Fruit fly (Drosophila melanogaster) whole organism, embryonic: ENCODE data around the gene CG6791.

Experiments
- CG12071 ChIP-seq: fragments of 200-800 bp; sonication (Bioruptor generic); optimal IDR thresholded peaks from 3 replicates; lab custom pipeline; 2018; ENCODE audit warnings: missing biosample characterization, mild to moderate bottlenecking, missing genetic modification characterization
- CG12391 ChIP-seq: fragments of 200-800 bp; sonication (Bioruptor generic); optimal IDR thresholded peaks from 3 replicates; lab custom pipeline; 2018; ENCODE audit warnings: missing biosample characterization, mild to moderate bottlenecking, missing genetic modification characterization, moderate library complexity
- CG15514 ChIP-seq: fragments of 200-800 bp; sonication (Bioruptor generic); optimal IDR thresholded peaks from 3 replicates; lab custom pipeline; 2017; ENCODE audit warnings: missing biosample characterization, missing genetic modification characterization, mild to moderate bottlenecking, moderate library complexity, missing genetic modification reagents
- CG16813 ChIP-seq: fragments of 200-800 bp; sonication (Bioruptor generic); IDR thresholded peaks from 3 replicates; pipeline ENCODE4 v1.3.6; 2022; ENCODE audit warnings: missing biosample characterization, missing genetic modification characterization; ENCODE audit not compliant: partially characterized antibody
- CG16863 ChIP-seq: fragments of 200-800 bp; sonication (Bioruptor generic); optimal IDR thresholded peaks from 3 replicates; lab custom pipeline; 2016; ENCODE audit warnings: missing biosample characterization, missing genetic modification characterization
- CG17612 ChIP-seq: fragments of 200-800 bp; sonication (Bioruptor generic); IDR thresholded peaks from 2 replicates; pipeline ENCODE4 v1.3.6; 2022; ENCODE audit warnings: missing biosample characterization, missing genetic modification characterization
- CG17829 ChIP-seq: fragments of 200-800 bp; optimal IDR thresholded peaks from 2 replicates; lab custom pipeline; 2019; ENCODE audit warnings: missing biosample characterization, mild to moderate bottlenecking, missing genetic modification characterization, moderate library complexity
- CG2678 ChIP-seq: fragments of 200-800 bp; sonication (Bioruptor generic); optimal IDR thresholded peaks from 3 replicates; lab custom pipeline; 2019; ENCODE audit warnings: missing biosample characterization, mild to moderate bottlenecking, missing genetic modification characterization, moderate library complexity
- CG30403 ChIP-seq: fragments of 200-800 bp; sonication (Bioruptor generic); optimal IDR thresholded peaks from 3 replicates; lab custom pipeline; 2016; ENCODE audit warnings: missing biosample characterization, missing genetic modification characterization
- CG31388 ChIP-seq: fragments of 200-800 bp; sonication (Bioruptor generic); optimal IDR thresholded peaks from 2 replicates; lab custom pipeline; 2016; ENCODE audit warnings: missing biosample characterization, missing genetic modification characterization
- CG6689 ChIP-seq: fragments of 200-800 bp; sonication (Bioruptor generic); IDR thresholded peaks from 2 replicates; pipeline ENCODE4 v1.3.6; 2022; ENCODE audit warnings: missing biosample characterization, missing genetic modification characterization
- CG6765 ChIP-seq: fragments of 200-800 bp; sonication (Bioruptor generic); optimal IDR thresholded peaks from 3 replicates; lab custom pipeline; 2017; ENCODE audit warnings: missing biosample characterization, mild to moderate bottlenecking, missing genetic modification characterization
- CG7271 ChIP-seq: fragments of 200-800 bp; sonication (Bioruptor generic); optimal IDR thresholded peaks from 2 replicates; lab custom pipeline; 2018; ENCODE audit warnings: missing biosample characterization, mild to moderate bottlenecking, missing genetic modification characterization, moderate library complexity
- CG9437 ChIP-seq: fragments of 200-800 bp; sonication (Bioruptor generic); optimal IDR thresholded peaks from 2 replicates; lab custom pipeline; 2018; ENCODE audit warnings: missing biosample characterization, mild to moderate bottlenecking, missing genetic modification characterization
- CG9797 ChIP-seq: fragments of 200-800 bp; sonication (Bioruptor generic); optimal IDR thresholded peaks from 3 replicates; lab custom pipeline; 2018; ENCODE audit warnings: missing biosample characterization, mild to moderate bottlenecking, missing genetic modification characterization
- Dp ChIP-seq: fragments of 200-800 bp; sonication (Bioruptor generic); optimal IDR thresholded peaks from 2 replicates; lab custom pipeline; 2018; ENCODE audit warnings: missing biosample characterization, mild to moderate bottlenecking, missing genetic modification characterization, moderate library complexity
- Dref ChIP-seq: fragments of 200-800 bp; sonication (Bioruptor generic); IDR thresholded peaks from 2 replicates; pipeline ENCODE4 v1.3.6; 2022; ENCODE audit warnings: missing biosample characterization, missing genetic modification characterization
- E2f2 ChIP-seq: fragments of 200-800 bp; sonication (Bioruptor generic); IDR thresholded peaks from 2 replicates; pipeline ENCODE4 v1.3.6; 2022; ENCODE audit warnings: missing biosample characterization, missing genetic modification characterization
- Ets97D ChIP-seq: fragments of 200-800 bp; sonication (Bioruptor generic); optimal IDR thresholded peaks from 3 replicates; lab custom pipeline; 2016; ENCODE audit warnings: missing biosample characterization, missing genetic modification characterization
- Gsc ChIP-seq: fragments of 200-800 bp; sonication (Bioruptor generic); IDR thresholded peaks from 2 replicates; pipeline ENCODE4 v1.3.6; 2022; ENCODE audit warnings: missing biosample characterization, missing genetic modification characterization
- Gug ChIP-seq: fragments of 200-800 bp; sonication (Bioruptor generic); IDR thresholded peaks from 4 replicates; pipeline ENCODE4 v1.3.6; 2022; ENCODE audit warnings: missing biosample characterization, missing genetic modification characterization
- Hr51 ChIP-seq, 2 experiments: fragments of 200-800 bp; sonication (Bioruptor generic); optimal IDR thresholded peaks; 2 replicates in 1 of 2; 3 replicates in 1 of 2; lab custom pipeline; 2016 to 2018; ENCODE audit warnings: missing biosample characterization in 2 of 2, missing genetic modification characterization in 2 of 2, mild to moderate bottlenecking in 1 of 2, moderate library complexity in 1 of 2
- Jarid2 ChIP-seq: fragments of 200-800 bp; sonication (Bioruptor generic); optimal IDR thresholded peaks from 3 replicates; lab custom pipeline; 2017; ENCODE audit warnings: mild to moderate bottlenecking, missing biosample characterization, missing genetic modification reagents, missing genetic modification characterization
- Lim3 ChIP-seq: fragments of 200-800 bp; sonication (Bioruptor generic); IDR thresholded peaks from 2 replicates; pipeline ENCODE4 v1.3.6; 2022; ENCODE audit warnings: missing biosample characterization, missing genetic modification characterization
- MBD-R2 ChIP-seq: fragments of 200-800 bp; sonication (Bioruptor generic); IDR thresholded peaks from 2 replicates; pipeline ENCODE4 v1.3.6; 2022; ENCODE audit warnings: missing biosample characterization, missing genetic modification characterization
- MTF-1 ChIP-seq: fragments of 200-800 bp; sonication (Bioruptor generic); optimal IDR thresholded peaks from 2 replicates; lab custom pipeline; 2018; ENCODE audit warnings: missing biosample characterization, mild to moderate bottlenecking, missing genetic modification characterization, borderline replicate concordance
- Mad ChIP-seq: fragments of 200-800 bp; sonication (Bioruptor generic); optimal IDR thresholded peaks from 2 replicates; lab custom pipeline; 2016; ENCODE audit warnings: missing biosample characterization, missing genetic modification characterization
- Sin3A ChIP-seq: fragments of >200 bp; optimal IDR thresholded peaks from 2 replicates; lab custom pipeline; 2018
- Ssrp ChIP-seq: fragments of 200-800 bp; sonication (Bioruptor generic); optimal IDR thresholded peaks from 2 replicates; lab custom pipeline; 2018; ENCODE audit warnings: missing biosample characterization, mild to moderate bottlenecking, missing genetic modification characterization, moderate library complexity
- Taf1 ChIP-seq: fragments of 200-800 bp; sonication (Bioruptor generic); IDR thresholded peaks from 2 replicates; pipeline ENCODE4 v1.3.6; 2022; ENCODE audit warnings: missing biosample characterization, missing genetic modification characterization
- bcd ChIP-seq: fragments of 200-800 bp; sonication (Bioruptor generic); optimal IDR thresholded peaks from 2 replicates; lab custom pipeline; 2017; ENCODE audit warnings: missing biosample characterization, mild to moderate bottlenecking, missing genetic modification characterization
- caup ChIP-seq: fragments of 200-800 bp; sonication (Bioruptor generic); optimal IDR thresholded peaks from 3 replicates; lab custom pipeline; 2017; ENCODE audit warnings: missing biosample characterization, mild to moderate bottlenecking, missing genetic modification characterization, moderate library complexity; ENCODE audit not compliant: severe bottlenecking
- exex ChIP-seq: fragments of 200-800 bp; sonication (Bioruptor generic); optimal IDR thresholded peaks from 4 replicates; lab custom pipeline; 2018; ENCODE audit warnings: missing biosample characterization, mild to moderate bottlenecking, missing genetic modification characterization, moderate library complexity
- hbn ChIP-seq: fragments of 200-800 bp; sonication (Bioruptor generic); IDR thresholded peaks from 2 replicates; pipeline ENCODE4 v1.3.6; 2022; ENCODE audit warnings: missing biosample characterization, missing genetic modification characterization; ENCODE audit not compliant: partially characterized antibody
- jing ChIP-seq: fragments of 200-800 bp; sonication (Bioruptor generic); optimal IDR thresholded peaks from 2 replicates; lab custom pipeline; 2018; ENCODE audit warnings: missing biosample characterization, mild to moderate bottlenecking, missing genetic modification characterization
- klu ChIP-seq: fragments of 200-800 bp; sonication (Bioruptor generic); IDR thresholded peaks from 2 replicates; pipeline ENCODE4 v1.3.6; 2022; ENCODE audit warnings: missing biosample characterization, missing genetic modification characterization
- lab ChIP-seq: fragments of 200-800 bp; sonication (Bioruptor generic); optimal IDR thresholded peaks from 3 replicates; lab custom pipeline; 2017; ENCODE audit warnings: missing biosample characterization, missing genetic modification characterization, mild to moderate bottlenecking, moderate library complexity, missing genetic modification reagents
- lbe ChIP-seq: fragments of 200-800 bp; sonication (Bioruptor generic); optimal IDR thresholded peaks from 2 replicates; lab custom pipeline; 2016; ENCODE audit warnings: missing biosample characterization, mild to moderate bottlenecking, missing genetic modification characterization
- luna ChIP-seq: fragments of 200-800 bp; sonication (Bioruptor generic); optimal IDR thresholded peaks from 2 replicates; lab custom pipeline; 2016; ENCODE audit warnings: missing biosample characterization, missing genetic modification characterization
- mam ChIP-seq: fragments of 200-800 bp; sonication (Bioruptor generic); optimal IDR thresholded peaks from 3 replicates; lab custom pipeline; 2016; ENCODE audit warnings: missing biosample characterization, missing genetic modification characterization
- nau ChIP-seq: fragments of 200-800 bp; sonication (Bioruptor generic); optimal IDR thresholded peaks from 3 replicates; lab custom pipeline; 2017; ENCODE audit warnings: missing biosample characterization, mild to moderate bottlenecking, missing genetic modification characterization, missing genetic modification reagents
- sens-2 ChIP-seq: fragments of 200-800 bp; sonication (Bioruptor generic); IDR thresholded peaks from 2 replicates; pipeline ENCODE4 v1.3.6; 2022; ENCODE audit warnings: missing biosample characterization, missing genetic modification characterization
- slbo ChIP-seq: fragments of 200-800 bp; sonication (Bioruptor generic); IDR thresholded peaks from 2 replicates; pipeline ENCODE4 v1.3.6; 2022; ENCODE audit warnings: missing biosample characterization, missing genetic modification characterization
- ssp ChIP-seq: fragments of 200-800 bp; sonication (Bioruptor generic); IDR thresholded peaks from 2 replicates; pipeline ENCODE4 v1.3.6; 2022; ENCODE audit warnings: missing biosample characterization, missing genetic modification characterization
- stc ChIP-seq: fragments of 200-800 bp; sonication (Bioruptor generic); IDR thresholded peaks from 2 replicates; pipeline ENCODE4 v1.3.6; 2022; ENCODE audit warnings: missing biosample characterization, missing genetic modification characterization
- tin ChIP-seq: fragments of 200-800 bp; sonication (Bioruptor generic); optimal IDR thresholded peaks from 3 replicates; lab custom pipeline; 2016; ENCODE audit warnings: missing biosample characterization, missing genetic modification characterization
- ttk ChIP-seq: fragments of 200-800 bp; sonication (Bioruptor generic); IDR thresholded peaks from 2 replicates; pipeline ENCODE4 v2.1.2; 2022; ENCODE audit warnings: missing biosample characterization, missing genetic modification characterization
- unc-4 ChIP-seq: fragments of 200-800 bp; sonication (Bioruptor generic); IDR thresholded peaks from 2 replicates; pipeline ENCODE4 v1.3.6; 2022; ENCODE audit warnings: missing biosample characterization, missing genetic modification characterization; ENCODE audit not compliant: partially characterized antibody
- zen2 ChIP-seq: fragments of 200-800 bp; sonication (Bioruptor generic); IDR thresholded peaks from 3 replicates; pipeline ENCODE4 v1.3.6; 2022; ENCODE audit warnings: missing biosample characterization, missing genetic modification characterization; ENCODE audit not compliant: partially characterized antibody

The CG6791 gene

DNA sequence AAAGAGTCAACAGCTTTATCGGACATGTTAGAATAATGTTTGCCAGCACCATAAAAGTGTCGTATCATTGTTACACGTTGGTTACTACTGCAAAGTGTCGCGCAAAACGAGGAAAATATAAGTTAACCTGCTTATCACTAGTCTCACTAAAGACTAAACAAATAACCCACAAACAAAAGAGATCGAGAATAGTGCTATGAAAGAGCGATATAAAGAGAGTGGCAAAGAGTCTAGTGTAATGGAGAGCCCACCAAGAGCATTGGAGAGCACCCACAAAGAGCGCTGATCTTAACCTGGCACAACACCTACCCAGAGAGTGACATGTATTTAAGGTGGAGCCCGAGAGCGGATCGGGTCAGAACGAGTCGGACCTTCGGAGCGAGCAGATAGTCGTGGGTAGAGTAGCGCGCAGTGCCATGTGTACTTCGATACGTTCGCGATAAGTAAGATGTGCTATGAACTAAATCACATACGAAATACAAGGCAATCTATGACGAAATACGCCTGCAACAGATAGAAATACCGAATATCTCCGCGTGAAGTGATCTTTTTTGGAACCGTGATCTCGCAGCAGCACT, 21.0 kb downstream of the CG6791 start, which contains the start of gene Mrp4 (continued):
- TF ChIP-seq CG30403 (GFP tag; lab: Kevin White, UChicago) (no peak), Ssrp (tag; lab: Kevin White, UChicago) (no peak), Jarid2 (GFP tag; lab: Kevin White, UChicago) (peak; percentile 96), klu (GFP tag; lab: Robert Waterston, UW) (no peak), Dp (GFP tag; lab: Kevin White, UChicago) (no peak), sens-2 (GFP tag; lab: Robert Waterston, UW) (peak; percentile 6; the same call in 1 of the 2 replicates), lab (GFP tag; lab: Kevin White, UChicago) (peak; percentile 64), jing (no peak), caup (peak; percentile 45), CG9437 (GFP tag; lab: Kevin White, UChicago) (peak; percentile 31), Hr51 (GFP tag; optimal IDR thresholded peaks at IDR 0.05; lab: Kevin White, UChicago) (peak; percentile 24 to 33), Taf1 (GFP tag; lab: Robert Waterston, UW) (peak; percentile 55; the same call in 1 of the 2 replicates), hbn (GFP tag; lab: Robert Waterston, UW) (peak; percentile 66; the same call in 1 of the 2 replicates), MBD-R2 (GFP tag; lab: Robert Waterston, UW) (no peak), CG17829 (peak; percentile 11), CG2678 (peak; percentile 44), CG31388 (no peak), slbo (GFP tag; lab: Robert Waterston, UW) (peak; percentile 56), bcd (no peak), nau (GFP tag; lab: Kevin White, UChicago) (no peak), CG12391 (tag; lab: Kevin White, UChicago) (peak; percentile 29), exex (peak; percentile 7), unc-4 (peak; percentile 48; the same call in 1 of the 2 replicates), ttk (GFP tag; lab: Robert Waterston, UW) (no peak), CG6689 (GFP tag; lab: Robert Waterston, UW) (peak; percentile 43; the same call in 1 of the 2 replicates), mam (peak; percentile 7), luna (GFP tag; lab: Kevin White, UChicago) (no peak), tin (no peak), Mad (GFP tag; lab: Kevin White, UChicago) (no peak), CG6765 (GFP tag; lab: Kevin White, UChicago) (peak; percentile 48), Lim3 (GFP tag; lab: Robert Waterston, UW) (no peak), Gug (GFP tag; lab: Robert Waterston, UW) (peak; percentile 46; the same call in 1 of the 4 replicates), Sin3A (lab: Kevin White, UChicago) (no peak), MTF-1 (peak; percentile 56), stc (GFP tag; lab: Robert Waterston, UW) (peak; percentile 45; the same call in 1 of the 2 replicates), CG16863 (no peak), CG12071 (GFP tag; lab: Kevin White, UChicago) (peak; percentile 76), Ets97D (GFP tag; lab: Kevin White, UChicago) (peak; percentile 2), Gsc (GFP tag; lab: Robert Waterston, UW) (no peak), CG9797 (GFP tag; lab: Kevin White, UChicago) (no peak), CG17612 (no peak), Dref (GFP tag; lab: Robert Waterston, UW) (peak; percentile 31; the same call in 1 of the 2 replicates), ssp (GFP tag; lab: Robert Waterston, UW) (no peak), E2f2 (GFP tag; lab: Robert Waterston, UW) (peak; percentile 31; the same call in 1 of the 2 replicates), CG16813 (GFP tag; lab: Robert Waterston, UW) (0 out of 3 replicates have a peak, but pooled peaks have one; percentile 21), CG15514 (GFP tag; lab: Kevin White, UChicago) (peak; percentile 40), zen2 (GFP tag; lab: Robert Waterston, UW) (peak; percentile 83; the same call in 2 of the 3 replicates), CG7271 (no peak), lbe (peak; percentile 79)
